Worm (Caenorhabditis elegans) whole organism, L3 larva: ENCODE measurements around the gene C18H9.1.

ENCODE experiments used
- R02D3.7 ChIP-seq: fragments of 150-350 bp; optimal IDR thresholded peaks from 2 replicates; lab custom pipeline; 2014; ENCODE audit warnings: missing biosample characterization, missing genetic modification characterization
- ZK546.5 ChIP-seq: sonication (generic microtip); optimal IDR thresholded peaks from 2 replicates; lab custom pipeline; 2017; ENCODE audit warnings: missing biosample characterization, missing genetic modification characterization
- aly-2 ChIP-seq: fragments of 150-350 bp; optimal IDR thresholded peaks from 2 replicates; lab custom pipeline; 2014; ENCODE audit warnings: missing biosample characterization, missing genetic modification characterization
- ama-1 ChIP-seq: fragments of 150-350 bp; optimal IDR thresholded peaks from 2 replicates; lab custom pipeline; 2018
- ceh-16 ChIP-seq: sonication (generic microtip); optimal IDR thresholded peaks from 2 replicates; lab custom pipeline; 2017; ENCODE audit warnings: missing biosample characterization, missing genetic modification characterization
- ceh-28 ChIP-seq: fragments of 150-350 bp; optimal IDR thresholded peaks from 2 replicates; lab custom pipeline; 2014; ENCODE audit warnings: missing biosample characterization, missing genetic modification reagents, missing genetic modification characterization
- ceh-82 ChIP-seq: fragments of 150-350 bp; optimal IDR thresholded peaks from 2 replicates; lab custom pipeline; 2014; ENCODE audit warnings: missing biosample characterization, missing genetic modification characterization
- ceh-9 ChIP-seq: sonication (generic microtip); optimal IDR thresholded peaks from 2 replicates; lab custom pipeline; 2018; ENCODE audit warnings: missing biosample characterization, missing genetic modification characterization
- daf-12 ChIP-seq: fragments of 150-350 bp; optimal IDR thresholded peaks from 2 replicates; lab custom pipeline; 2014; ENCODE audit warnings: missing biosample characterization, missing genetic modification reagents, missing genetic modification characterization
- egl-27 ChIP-seq: sonication (generic microtip); optimal IDR thresholded peaks from 4 replicates; lab custom pipeline; 2017; ENCODE audit warnings: missing biosample characterization, missing genetic modification reagents, missing genetic modification characterization
- egl-5 ChIP-seq: fragments of 150-350 bp; optimal IDR thresholded peaks from 2 replicates; lab custom pipeline; 2017; ENCODE audit warnings: missing biosample characterization, missing genetic modification reagents, missing genetic modification characterization, inconsistent platforms
- elt-1 ChIP-seq: fragments of 150-350 bp; optimal IDR thresholded peaks from 2 replicates; lab custom pipeline; 2014; ENCODE audit warnings: missing biosample characterization, missing genetic modification characterization
- elt-2 ChIP-seq: sonication (generic microtip); optimal IDR thresholded peaks from 2 replicates; lab custom pipeline; 2016; ENCODE audit warnings: missing genetic modification reagents, mild to moderate bottlenecking, missing genetic modification characterization, missing compliant biosample characterization
- elt-3 ChIP-seq, 3 experiments: fragments of 150-350 bp in 1 of 3; sonication (generic microtip) in 2 of 3; optimal IDR thresholded peaks; 2 replicates in 2 of 3; 4 replicates in 1 of 3; lab custom pipeline; 2014 to 2017; ENCODE audit warnings: missing biosample characterization in 3 of 3, missing genetic modification characterization in 3 of 3
- eor-1 ChIP-seq, 2 experiments: fragments of 150-350 bp; optimal IDR thresholded peaks; 2 replicates each; lab custom pipeline; 2014 to 2018; ENCODE audit warnings: missing biosample characterization in 2 of 2, missing genetic modification characterization in 2 of 2
- fkh-10 ChIP-seq: sonication (generic microtip); optimal IDR thresholded peaks from 2 replicates; lab custom pipeline; 2017; ENCODE audit warnings: missing biosample characterization, missing genetic modification reagents, missing genetic modification characterization
- fkh-2 ChIP-seq: fragments of 150-350 bp; optimal IDR thresholded peaks from 2 replicates; lab custom pipeline; 2014; ENCODE audit warnings: missing biosample characterization, missing genetic modification reagents, missing genetic modification characterization
- fos-1 ChIP-seq: fragments of 150-350 bp; optimal IDR thresholded peaks from 2 replicates; lab custom pipeline; 2014; ENCODE audit warnings: missing biosample characterization, missing genetic modification characterization
- hmg-11 ChIP-seq: sonication (generic microtip); optimal IDR thresholded peaks from 2 replicates; lab custom pipeline; 2016; ENCODE audit warnings: missing genetic modification characterization, missing compliant biosample characterization
- lin-15B ChIP-seq: fragments of 150-350 bp; optimal IDR thresholded peaks from 2 replicates; lab custom pipeline; 2014; ENCODE audit warnings: missing biosample characterization, missing genetic modification characterization
- lin-39 ChIP-seq: fragments of 150-350 bp; optimal IDR thresholded peaks from 2 replicates; lab custom pipeline; 2018; ENCODE audit warnings: missing biosample characterization, missing genetic modification reagents, missing genetic modification characterization
- lsy-12 ChIP-seq: sonication (generic microtip); optimal IDR thresholded peaks from 2 replicates; lab custom pipeline; 2016; ENCODE audit warnings: mild to moderate bottlenecking, missing genetic modification characterization, missing compliant biosample characterization
- mdl-1 ChIP-seq: fragments of 150-350 bp; optimal IDR thresholded peaks from 2 replicates; lab custom pipeline; 2014; ENCODE audit warnings: missing biosample characterization, missing genetic modification characterization
- nfya-1 ChIP-seq: sonication (generic microtip); optimal IDR thresholded peaks from 2 replicates; lab custom pipeline; 2017; ENCODE audit warnings: missing genetic modification characterization, mild to moderate bottlenecking, missing compliant biosample characterization, antibody characterized with exemption, moderate library complexity; ENCODE audit not compliant: insufficient read depth
- nhr-12 ChIP-seq: fragments of 150-350 bp; optimal IDR thresholded peaks from 2 replicates; lab custom pipeline; 2014; ENCODE audit warnings: missing biosample characterization, missing genetic modification characterization
- nhr-23 ChIP-seq: fragments of 150-350 bp; optimal IDR thresholded peaks from 2 replicates; lab custom pipeline; 2014; ENCODE audit warnings: missing biosample characterization, missing genetic modification reagents, missing genetic modification characterization
- nhr-237 ChIP-seq: fragments of 150-350 bp; optimal IDR thresholded peaks from 2 replicates; lab custom pipeline; 2014; ENCODE audit warnings: missing biosample characterization, missing genetic modification characterization
- nhr-25 ChIP-seq: sonication (generic microtip); optimal IDR thresholded peaks from 2 replicates; lab custom pipeline; 2017; ENCODE audit warnings: missing biosample characterization, missing genetic modification characterization
- nhr-28 ChIP-seq: fragments of 150-350 bp; optimal IDR thresholded peaks from 2 replicates; lab custom pipeline; 2014; ENCODE audit warnings: missing biosample characterization, missing genetic modification characterization
- nhr-43 ChIP-seq: sonication (generic microtip); optimal IDR thresholded peaks from 2 replicates; lab custom pipeline; 2016; ENCODE audit warnings: mild to moderate bottlenecking, missing genetic modification characterization, missing compliant biosample characterization; ENCODE audit not compliant: poor library complexity, severe bottlenecking
- nhr-67 ChIP-seq: fragments of 150-350 bp; optimal IDR thresholded peaks from 2 replicates; lab custom pipeline; 2014; ENCODE audit warnings: missing biosample characterization, missing genetic modification characterization
- nhr-76 ChIP-seq: fragments of 150-350 bp; sonication (generic microtip); optimal IDR thresholded peaks from 5 replicates; lab custom pipeline; 2014; ENCODE audit warnings: missing biosample characterization, missing genetic modification characterization
- pha-4 ChIP-seq: fragments of 150-350 bp; optimal IDR thresholded peaks from 2 replicates; lab custom pipeline; 2014; ENCODE audit warnings: missing biosample characterization, missing genetic modification reagents, missing genetic modification characterization
- pqm-1 ChIP-seq: fragments of 150-350 bp; optimal IDR thresholded peaks from 2 replicates; lab custom pipeline; 2017; ENCODE audit warnings: missing biosample characterization, missing genetic modification characterization, inconsistent platforms
- skn-1 ChIP-seq: fragments of 150-350 bp; optimal IDR thresholded peaks from 2 replicates; lab custom pipeline; 2014; ENCODE audit warnings: missing biosample characterization, missing genetic modification characterization
- snpc-4 ChIP-seq: fragments of 150-350 bp; optimal IDR thresholded peaks from 2 replicates; lab custom pipeline; 2014; ENCODE audit warnings: missing biosample characterization, missing genetic modification characterization
- tbx-2 ChIP-seq: sonication (generic microtip); optimal IDR thresholded peaks from 2 replicates; lab custom pipeline; 2016; ENCODE audit warnings: mild to moderate bottlenecking, missing genetic modification characterization, missing compliant biosample characterization
- unc-39 ChIP-seq: sonication (generic microtip); optimal IDR thresholded peaks from 4 replicates; lab custom pipeline; 2017; ENCODE audit warnings: missing biosample characterization, missing genetic modification characterization
- unc-62 ChIP-seq: fragments of 150-350 bp; sonication (generic microtip); optimal IDR thresholded peaks from 4 replicates; lab custom pipeline; 2014; ENCODE audit warnings: missing biosample characterization, missing genetic modification reagents, missing genetic modification characterization
- zag-1 ChIP-seq: fragments of 150-350 bp; optimal IDR thresholded peaks from 2 replicates; lab custom pipeline; 2014; ENCODE audit warnings: missing biosample characterization, missing genetic modification characterization
- ztf-11 ChIP-seq: fragments of 150-350 bp; optimal IDR thresholded peaks from 2 replicates; lab custom pipeline; 2014; ENCODE audit warnings: missing biosample characterization, missing genetic modification characterization
- ztf-4 ChIP-seq: fragments of 150-350 bp; optimal IDR thresholded peaks from 2 replicates; lab custom pipeline; 2014; ENCODE audit warnings: missing biosample characterization, missing genetic modification characterization

C18H9.1 gene

ce11 chrII:6736066-6736465 lies 37.2 kb downstream of the C18H9.1 start, which contains the start of gene mrps-18.C:
TSS of gene mrps-18.C (plus strand) at chrII:6736203.
- no peak for TF ChIP-seq nfya-1 (tag; lab: Kevin White, UChicago)
- no peak for TF ChIP-seq ceh-16 (tag; lab: Kevin White, UChicago)
- no peak for TF ChIP-seq ceh-28 (tag; lab: Kevin White, UChicago)
- TF ChIP-seq daf-12 (tag; lab: Kevin White, UChicago): no peak
- no peak for TF ChIP-seq nhr-23 (tag; lab: Kevin White, UChicago)
- TF ChIP-seq nhr-76 (tag; lab: Kevin White, UChicago): no peak
- no peak for TF ChIP-seq ztf-11 (tag; lab: Kevin White, UChicago)
- TF ChIP-seq lsy-12 (tag; lab: Kevin White, UChicago): no peak

ce11 chrII:6736604-6737003 lies 37.7 kb downstream of the C18H9.1 start, which contains the start of gene T14B4.1:
TSS of gene T14B4.1 (plus strand) at chrII:6736904.
- TF ChIP-seq lin-39 (tag; lab: Kevin White, UChicago): no peak
- no peak for TF ChIP-seq unc-39 (tag; lab: Kevin White, UChicago)
- no peak for TF ChIP-seq daf-12 (tag; lab: Kevin White, UChicago)

- TF ChIP-seq nhr-25 (peak; percentile 40), skn-1 (tag; lab: Kevin White, UChicago) (no peak), zag-1 (no peak), nhr-67 (tag; lab: Kevin White, UChicago) (no peak), nhr-23 (tag; lab: Kevin White, UChicago) (peak; percentile 50), lin-15B (tag; lab: Kevin White, UChicago) (peak; percentile 83), tbx-2 (tag; lab: Kevin White, UChicago) (no peak), nhr-28 (tag; lab: Kevin White, UChicago) (no peak), R02D3.7 (peak; percentile 12), nhr-237 (tag; lab: Kevin White, UChicago) (no peak), fkh-10 (GFP tag; lab: Kevin White, UChicago) (no peak), aly-2 (tag; lab: Kevin White, UChicago) (no peak), egl-5 (tag; lab: Kevin White, UChicago) (peak; percentile 61), fkh-2 (tag; lab: Kevin White, UChicago) (no peak), unc-62 (GFP tag; lab: Kevin White, UChicago) (no peak), hmg-11 (tag; lab: Kevin White, UChicago) (no peak), nhr-43 (peak; percentile 54), egl-27 (tag; lab: Kevin White, UChicago) (no peak), pha-4 (tag; lab: Kevin White, UChicago) (peak; percentile 80), pqm-1 (tag; lab: Kevin White, UChicago) (peak; percentile 49), nhr-12 (tag; lab: Kevin White, UChicago) (no peak), nfya-1 (tag; lab: Kevin White, UChicago) (peak; percentile 65), ztf-11 (tag; lab: Kevin White, UChicago) (no peak), ztf-4 (tag; lab: Kevin White, UChicago) (no peak), elt-2 (tag; lab: Kevin White, UChicago) (peak; percentile 37), lsy-12 (tag; lab: Kevin White, UChicago) (no peak), snpc-4 (no peak), nhr-76 (tag; lab: Kevin White, UChicago) (no peak)
Measured at ce11 chrII:6741428-6741827, 42.5 kb downstream of the C18H9.1 start, which contains the start of gene exos-8. TSS of gene exos-8 (plus strand) at chrII:6741691.

ce11 chrII:6742614-6743013 lies 43.7 kb downstream of the C18H9.1 start, which contains the start of gene F41G3.6:
TSS of gene F41G3.6 (plus strand) at chrII:6742914.
- TF ChIP-seq ceh-16 (tag; lab: Kevin White, UChicago) (no peak), nfya-1 (tag; lab: Kevin White, UChicago) (no peak)

- no peak for TF ChIP-seq ama-1 (lab: Kevin White, UChicago)
- TF ChIP-seq nhr-76 (tag; lab: Kevin White, UChicago): no peak
- TF ChIP-seq ZK546.5 (tag; lab: Kevin White, UChicago): no peak
- no peak for TF ChIP-seq ceh-28 (tag; lab: Kevin White, UChicago)
- TF ChIP-seq eor-1 (tag; optimal IDR thresholded peaks at IDR 0.05; lab: Kevin White, UChicago): no peak
- TF ChIP-seq ztf-4 (tag; lab: Kevin White, UChicago): no peak
- no peak for TF ChIP-seq ceh-9 (tag; lab: Kevin White, UChicago)
- TF ChIP-seq nhr-43: no peak
- no peak for TF ChIP-seq skn-1 (tag; lab: Kevin White, UChicago)
- no peak for TF ChIP-seq elt-1
- TF ChIP-seq fos-1: no peak
- no peak for TF ChIP-seq ztf-11 (tag; lab: Kevin White, UChicago)
- TF ChIP-seq zag-1: no peak
- no peak for TF ChIP-seq snpc-4
- TF ChIP-seq mdl-1: no peak
- no peak for TF ChIP-seq ceh-82 (tag; lab: Kevin White, UChicago)
- no peak for TF ChIP-seq pqm-1 (tag; lab: Kevin White, UChicago)
- TF ChIP-seq ceh-16 (tag; lab: Kevin White, UChicago): no peak
- TF ChIP-seq elt-3 (tag; optimal IDR thresholded peaks at IDR 0.05; lab: Kevin White, UChicago): no peak
- no peak for TF ChIP-seq nhr-25
Measured at ce11 chrII:6744648-6745047, 45.8 kb downstream of the C18H9.1 start, which contains the start of gene ins-15. TSS of gene ins-15 (minus strand) at chrII:6744748.
